Worm (Caenorhabditis elegans) whole organism, young adult: Measurements from ENCODE around the gene parn-2.

Experiments
- F57A8.1 ChIP-seq: fragments of 200-800 bp; sonication (Bioruptor generic); optimal IDR thresholded peaks from 2 replicates; lab custom pipeline; 2018; ENCODE audit warnings: mild to moderate bottlenecking, missing genetic modification characterization, moderate library complexity, missing compliant biosample characterization
- ama-1 ChIP-seq, 3 experiments: fragments of 150-350 bp in 1 of 3; sonication (generic microtip) in 2 of 3; optimal IDR thresholded peaks; 2 replicates each; lab custom pipeline; 2014 to 2018; ENCODE audit warnings: missing biosample characterization in 2 of 3, missing genetic modification characterization in 2 of 3, missing genetic modification reagents in 2 of 3
- efl-1 ChIP-seq: fragments of 150-350 bp; optimal IDR thresholded peaks from 2 replicates; lab custom pipeline; 2014; ENCODE audit warnings: missing biosample characterization, missing genetic modification reagents, missing genetic modification characterization
- nhr-179 ChIP-seq: sonication (generic microtip); optimal IDR thresholded peaks from 2 replicates; lab custom pipeline; 2016; ENCODE audit warnings: mild to moderate bottlenecking, missing genetic modification characterization, missing compliant biosample characterization
- pha-4 ChIP-seq: fragments of 150-350 bp; sonication (generic microtip); optimal IDR thresholded peaks from 2 replicates; lab custom pipeline; 2014; ENCODE audit warnings: missing biosample characterization, missing genetic modification reagents, missing genetic modification characterization
- snpc-4 ChIP-seq, 5 experiments: fragments of 150-350 bp in 1 of 5; sonication (generic microtip) in 4 of 5; optimal IDR thresholded peaks; 2 replicates each; lab custom pipeline; 2014 to 2018; ENCODE audit warnings: missing genetic modification characterization in 5 of 5, missing biosample characterization in 3 of 5, antibody characterized with exemption in 2 of 5, mild to moderate bottlenecking in 2 of 5, missing compliant biosample characterization in 2 of 5, missing genotype in 2 of 5, moderate library complexity in 2 of 5, missing genetic modification reagents in 1 of 5
- tbx-9 ChIP-seq: sonication (generic microtip); optimal IDR thresholded peaks from 2 replicates; lab custom pipeline; 2016; ENCODE audit warnings: borderline replicate concordance, missing genetic modification characterization, inconsistent platforms, missing compliant biosample characterization
- unc-130 ChIP-seq: sonication (generic microtip); optimal IDR thresholded peaks from 2 replicates; lab custom pipeline; 2016; ENCODE audit warnings: missing genetic modification reagents, missing genetic modification characterization, missing compliant biosample characterization
- unc-62 ChIP-seq: fragments of 150-350 bp; optimal IDR thresholded peaks from 2 replicates; lab custom pipeline; 2014; ENCODE audit warnings: missing biosample characterization, missing genetic modification reagents, missing genetic modification characterization
- ztf-6 ChIP-seq: fragments of 200-800 bp; sonication (Bioruptor generic); IDR thresholded peaks from 2 replicates; pipeline ENCODE4 v1.3.6; 2022; ENCODE audit warnings: missing genetic modification reagents, missing genetic modification characterization, missing compliant biosample characterization

ce11 chrII:12261147-12261821 lies 4.9 kb upstream of the parn-2 start:
- TF ChIP-seq F57A8.1 (GFP tag; lab: Kevin White, UChicago) = no peak
- TF ChIP-seq ama-1 (optimal IDR thresholded peaks at IDR 0.05; lab: Kevin White, UChicago) = no peak
- TF ChIP-seq ama-1 (GFP tag; optimal IDR thresholded peaks at IDR 0.05; lab: Kevin White, UChicago) = no peak
- no peak for TF ChIP-seq efl-1
- no peak for TF ChIP-seq nhr-179 (tag; lab: Kevin White, UChicago)
- no peak for TF ChIP-seq tbx-9 (tag; lab: Kevin White, UChicago)
- TF ChIP-seq snpc-4 (GFP tag; optimal IDR thresholded peaks at IDR 0.05; lab: Kevin White, UChicago) = no peak
- no peak for TF ChIP-seq snpc-4 (tag; optimal IDR thresholded peaks at IDR 0.05; lab: Kevin White, UChicago)
- no peak for TF ChIP-seq ztf-6
- TF ChIP-seq unc-130 (GFP tag; lab: Kevin White, UChicago) = no peak
- TF ChIP-seq unc-62 (GFP tag; lab: Kevin White, UChicago) = no peak
- TF ChIP-seq pha-4 (tag; lab: Kevin White, UChicago) = no peak
